In the genomic region with DNA sequence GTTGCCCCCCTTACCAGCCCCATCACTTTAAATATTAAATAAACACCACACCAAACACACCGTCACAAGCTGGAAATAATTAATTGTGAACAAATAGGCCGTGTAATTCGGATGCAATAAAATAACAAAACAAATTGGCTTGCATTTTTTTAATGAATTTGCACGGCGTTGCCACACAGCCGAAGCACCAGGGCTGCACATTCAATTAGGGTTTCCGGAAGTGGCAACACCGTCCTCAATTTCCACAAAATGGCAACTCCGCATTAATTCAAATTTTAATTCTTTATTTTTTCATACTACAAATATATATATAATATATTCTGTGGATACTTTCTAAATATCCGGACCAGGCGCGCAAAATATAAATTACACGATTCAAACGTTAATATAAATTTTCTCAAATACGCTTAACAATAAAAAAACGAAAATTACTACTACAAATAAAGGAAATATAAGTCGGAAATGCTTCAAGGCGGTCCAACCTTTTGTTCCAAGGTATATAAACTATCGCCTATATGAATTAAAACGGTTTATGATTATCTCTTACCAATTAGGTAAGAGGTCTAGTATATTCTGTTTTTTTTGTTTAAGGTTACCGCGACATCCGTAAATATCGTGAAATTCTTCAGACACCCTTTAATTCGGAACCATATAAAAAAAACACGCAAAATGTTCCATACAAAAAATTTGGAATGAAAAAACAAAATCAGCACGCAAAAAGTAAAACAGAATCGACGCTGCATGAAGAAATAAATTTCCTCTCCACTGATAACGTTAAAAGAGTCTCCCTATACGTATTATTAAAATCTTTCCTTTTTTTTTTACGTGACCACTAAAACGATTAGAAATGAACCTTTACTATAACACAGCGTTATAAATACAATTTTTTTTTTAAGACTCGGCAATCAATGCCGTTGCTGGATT, we compare ENCODE assay signal across 4 fruit fly cellular contexts.
TF ChIP-seq lines count a peak whose summit lies in the region.

No protein-coding gene starts in this region.

TF ChIP-seq in whole organism, adult, 20 proteins besides CTCF, POLR2A, EP300 and RAD21 (continued from another document):
- TF ChIP-seq CG12768 (GFP tag; optimal IDR thresholded peaks at IDR 0.05; lab: Kevin White, UChicago), result peak; percentile 40
- TF ChIP-seq CG7045 (GFP tag; optimal IDR thresholded peaks at IDR 0.05; lab: Kevin White, UChicago), result peak; percentile 56
- TF ChIP-seq Hr96 (GFP tag; optimal IDR thresholded peaks at IDR 0.05; lab: Kevin White, UChicago), result no peak
- TF ChIP-seq CG33017 (tag; optimal IDR thresholded peaks at IDR 0.05; lab: Kevin White, UChicago), result no peak
- TF ChIP-seq Mnt (GFP tag; optimal IDR thresholded peaks at IDR 0.05; lab: Kevin White, UChicago), result peak; percentile 14

TF ChIP-seq in whole organism, embryonic, 481 proteins besides CTCF, POLR2A, EP300 and RAD21 (continued from another document and continues in another):
- TF ChIP-seq tin (GFP tag; optimal IDR thresholded peaks at IDR 0.05; lab: Kevin White, UChicago) (peak; percentile 69), Hmx (GFP tag; optimal IDR thresholded peaks at IDR 0.05; lab: Kevin White, UChicago) (no peak), CG12659 (GFP tag; optimal IDR thresholded peaks at IDR 0.05; lab: Kevin White, UChicago) (peak; percentile 73), sens (GFP tag; lab: Kevin White, UChicago) (peak; percentile 63), Hr39 (optimal IDR thresholded peaks at IDR 0.05; lab: Kevin White, UChicago) (no peak), Usf (GFP tag; optimal IDR thresholded peaks at IDR 0.05; lab: Kevin White, UChicago) (no peak), Dp (GFP tag; optimal IDR thresholded peaks at IDR 0.05; lab: Kevin White, UChicago) (peak; percentile 73), CG14014 (GFP tag; IDR thresholded peaks at IDR 0.05; lab: Robert Waterston, UW) (0 out of 2 replicates have a peak, but pooled peaks have one; percentile 25), TFAM (GFP tag; optimal IDR thresholded peaks at IDR 0.05; lab: Kevin White, UChicago) (no peak), CG2129 (GFP tag; IDR thresholded peaks at IDR 0.05; lab: Robert Waterston, UW; ENCODE audit: partially characterized antibody) (no peak), rib (GFP tag; IDR thresholded peaks at IDR 0.05; lab: Robert Waterston, UW) (no peak), chn (GFP tag; optimal IDR thresholded peaks at IDR 0.05; lab: Kevin White, UChicago) (no peak), Fer2 (tag; optimal IDR thresholded peaks at IDR 0.05; lab: Kevin White, UChicago) (peak; percentile 40), CG13296 (GFP tag; optimal IDR thresholded peaks at IDR 0.05; lab: Kevin White, UChicago) (peak; percentile 73), dysf (GFP tag; IDR thresholded peaks at IDR 0.05; lab: Robert Waterston, UW) (peak; percentile 53; the same call in 2 of the 3 replicates), phol (tag; optimal IDR thresholded peaks at IDR 0.05; lab: Kevin White, UChicago) (peak; percentile 88), HLHmδ (GFP tag; optimal IDR thresholded peaks at IDR 0.05; lab: Kevin White, UChicago) (no peak), CG16815 (GFP tag; optimal IDR thresholded peaks at IDR 0.05; lab: Kevin White, UChicago) (no peak), CG6765 (GFP tag; optimal IDR thresholded peaks at IDR 0.05; lab: Kevin White, UChicago) (peak; percentile 21), gfzf (GFP tag; optimal IDR thresholded peaks at IDR 0.05; lab: Kevin White, UChicago) (peak; percentile 22), Tbp (GFP tag; optimal IDR thresholded peaks at IDR 0.05; lab: Kevin White, UChicago) (no peak), Hsf (GFP tag; optimal IDR thresholded peaks at IDR 0.05; lab: Kevin White, UChicago) (no peak), CG1603 (tag; optimal IDR thresholded peaks at IDR 0.05; lab: Kevin White, UChicago) (peak; percentile 79), CG8924 (tag; optimal IDR thresholded peaks at IDR 0.05; lab: Kevin White, UChicago) (peak; percentile 32), ara (GFP tag; IDR thresholded peaks at IDR 0.05; lab: Robert Waterston, UW) (0 out of 2 replicates have a peak, but pooled peaks have one; percentile 27), ato (GFP tag; IDR thresholded peaks at IDR 0.05; lab: Robert Waterston, UW; ENCODE audit: partially characterized antibody) (peak; percentile 51; the same call in 1 of the 2 replicates), Mad (GFP tag; optimal IDR thresholded peaks at IDR 0.05; lab: Kevin White, UChicago) (no peak), CG17359 (tag; optimal IDR thresholded peaks at IDR 0.05; lab: Kevin White, UChicago) (peak; percentile 23), Dfd (GFP tag; optimal IDR thresholded peaks at IDR 0.05; lab: Kevin White, UChicago) (no peak), jigr1 (GFP tag; IDR thresholded peaks at IDR 0.05; lab: Robert Waterston, UW) (peak; percentile 32; the same call in 1 of the 3 replicates), CG16863 (GFP tag; optimal IDR thresholded peaks at IDR 0.05; lab: Kevin White, UChicago) (no peak), HmgZ (tag; optimal IDR thresholded peaks at IDR 0.05; lab: Kevin White, UChicago) (peak; percentile 56), HLH3B (GFP tag; IDR thresholded peaks at IDR 0.05; lab: Robert Waterston, UW) (0 out of 2 replicates have a peak, but pooled peaks have one; percentile 31), ci (GFP tag; IDR thresholded peaks at IDR 0.05; lab: Robert Waterston, UW) (peak; percentile 66), CG17612 (GFP tag; IDR thresholded peaks at IDR 0.05; lab: Robert Waterston, UW) (no peak), Xrp1 (GFP tag; IDR thresholded peaks at IDR 0.05; lab: Robert Waterston, UW) (peak; percentile 44), CG14710 (tag; optimal IDR thresholded peaks at IDR 0.05; lab: Kevin White, UChicago) (peak; percentile 65), CrebB (tag; optimal IDR thresholded peaks at IDR 0.05; lab: Kevin White, UChicago) (no peak)

TF ChIP-seq in whole organism, prepupa, 60 proteins besides CTCF, POLR2A, EP300 and RAD21 (continued from another document):
- TF ChIP-seq Ets96B (tag; optimal IDR thresholded peaks at IDR 0.05; lab: Kevin White, UChicago) (no peak), Eip93F (GFP tag; optimal IDR thresholded peaks at IDR 0.05; lab: Kevin White, UChicago) (no peak), spab (GFP tag; optimal IDR thresholded peaks at IDR 0.05; lab: Kevin White, UChicago) (no peak), CG11902 (GFP tag; optimal IDR thresholded peaks at IDR 0.05; lab: Kevin White, UChicago) (no peak), fkh (GFP tag; optimal IDR thresholded peaks at IDR 0.05; lab: Kevin White, UChicago) (no peak), Hr38 (GFP tag; optimal IDR thresholded peaks at IDR 0.05; lab: Kevin White, UChicago) (no peak), CG16779 (tag; optimal IDR thresholded peaks at IDR 0.05; lab: Kevin White, UChicago) (no peak), CG10631 (GFP tag; optimal IDR thresholded peaks at IDR 0.05; lab: Kevin White, UChicago) (no peak), Hr4 (GFP tag; optimal IDR thresholded peaks at IDR 0.05; lab: Kevin White, UChicago) (no peak), topi (GFP tag; optimal IDR thresholded peaks at IDR 0.05; lab: Kevin White, UChicago) (no peak), CG8119 (GFP tag; IDR thresholded peaks at IDR 0.05; lab: Robert Waterston, UW) (no peak), CG9139 (GFP tag; optimal IDR thresholded peaks at IDR 0.05; lab: Kevin White, UChicago) (no peak), OdsH (GFP tag; optimal IDR thresholded peaks at IDR 0.05; lab: Kevin White, UChicago) (no peak), CG7368 (GFP tag; optimal IDR thresholded peaks at IDR 0.05; lab: Kevin White, UChicago) (no peak), CG3919 (GFP tag; optimal IDR thresholded peaks at IDR 0.05; lab: Kevin White, UChicago) (no peak), Eip78C (GFP tag; lab: Kevin White, UChicago) (peak; percentile 53), CG4318 (GFP tag; optimal IDR thresholded peaks at IDR 0.05; lab: Kevin White, UChicago) (no peak), CG3032 (tag; optimal IDR thresholded peaks at IDR 0.05; lab: Kevin White, UChicago) (peak; percentile 24), CG6276 (GFP tag; optimal IDR thresholded peaks at IDR 0.05; lab: Kevin White, UChicago) (no peak), Gug (GFP tag; IDR thresholded peaks at IDR 0.05; lab: Robert Waterston, UW) (no peak), pdm3 (GFP tag; optimal IDR thresholded peaks at IDR 0.05; lab: Kevin White, UChicago) (no peak), achi (GFP tag; optimal IDR thresholded peaks at IDR 0.05; lab: Kevin White, UChicago) (no peak), CG34406 (GFP tag; optimal IDR thresholded peaks at IDR 0.05; lab: Kevin White, UChicago) (no peak), ss (GFP tag; optimal IDR thresholded peaks at IDR 0.05; lab: Kevin White, UChicago) (peak in 1 of 2 experiments; percentile 27), CG1621 (tag; optimal IDR thresholded peaks at IDR 0.05; lab: Kevin White, UChicago) (peak; percentile 61), lz (GFP tag; optimal IDR thresholded peaks at IDR 0.05; lab: Kevin White, UChicago) (peak; percentile 7), Eip75B (GFP tag; optimal IDR thresholded peaks at IDR 0.05; lab: Kevin White, UChicago) (no peak), dsx (GFP tag; optimal IDR thresholded peaks at IDR 0.05; lab: Kevin White, UChicago; ENCODE audit: poor library complexity, severe bottlenecking) (no peak), CG31627 (GFP tag; optimal IDR thresholded peaks at IDR 0.05; lab: Kevin White, UChicago) (no peak), cyc (GFP tag; optimal IDR thresholded peaks at IDR 0.05; lab: Kevin White, UChicago) (peak; percentile 26), Sox14 (GFP tag; optimal IDR thresholded peaks at IDR 0.05; lab: Kevin White, UChicago) (no peak), Lpt (GFP tag; optimal IDR thresholded peaks at IDR 0.05; lab: Kevin White, UChicago) (no peak), Blimp-1 (GFP tag; optimal IDR thresholded peaks at IDR 0.05; lab: Kevin White, UChicago) (no peak), Sox102F (GFP tag; optimal IDR thresholded peaks at IDR 0.05; lab: Kevin White, UChicago) (no peak), CG8319 (GFP tag; optimal IDR thresholded peaks at IDR 0.05; lab: Kevin White, UChicago) (no peak)

TF ChIP-seq in whole organism, wandering third instar larva, 38 proteins besides CTCF, POLR2A, EP300 and RAD21 (continued from another document):
- TF ChIP-seq sage (GFP tag; optimal IDR thresholded peaks at IDR 0.05; lab: Kevin White, UChicago) (no peak), Hr83 (GFP tag; optimal IDR thresholded peaks at IDR 0.05; lab: Kevin White, UChicago; ENCODE audit: poor library complexity, severe bottlenecking) (peak; percentile 22), Myc (optimal IDR thresholded peaks at IDR 0.05; lab: Kevin White, UChicago) (peak; percentile 23), sv (GFP tag; optimal IDR thresholded peaks at IDR 0.05; lab: Kevin White, UChicago) (peak; percentile 8), pan (optimal IDR thresholded peaks at IDR 0.05; lab: Kevin White, UChicago) (no peak), N (GFP tag; optimal IDR thresholded peaks at IDR 0.05; lab: Kevin White, UChicago) (no peak), Sp1 (GFP tag; optimal IDR thresholded peaks at IDR 0.05; lab: Kevin White, UChicago) (peak; percentile 31), HLH106 (tag; optimal IDR thresholded peaks at IDR 0.05; lab: Kevin White, UChicago) (peak; percentile 51), usp (GFP tag; optimal IDR thresholded peaks at IDR 0.05; lab: Kevin White, UChicago) (no peak), Dif (GFP tag; optimal IDR thresholded peaks at IDR 0.05; lab: Kevin White, UChicago; ENCODE audit: partially characterized antibody) (no peak), dl (GFP tag; optimal IDR thresholded peaks at IDR 0.05; lab: Kevin White, UChicago; ENCODE audit: insufficient read depth in 1 of 2, partially characterized antibody in 2 of 2) (no peak), brk (GFP tag; optimal IDR thresholded peaks at IDR 0.05; lab: Kevin White, UChicago) (no peak)
